Worm (Caenorhabditis elegans) whole organism, mixed stage, embryonic: ENCODE measurements around the gene F49C12.1.

ENCODE experiments used
- ces-1 ChIP-seq: fragments of 150-350 bp; optimal IDR thresholded peaks from 2 replicates; lab custom pipeline; 2014; ENCODE audit warnings: missing biosample characterization, missing genetic modification reagents, missing genetic modification characterization
- cnd-1 ChIP-seq: fragments of 200-800 bp; sonication (Bioruptor generic); optimal IDR thresholded peaks from 2 replicates; lab custom pipeline; 2018; ENCODE audit warnings: mild to moderate bottlenecking, missing genetic modification characterization, missing compliant biosample characterization
- elt-1 ChIP-seq: sonication (generic microtip); optimal IDR thresholded peaks from 2 replicates; lab custom pipeline; 2017; ENCODE audit warnings: missing genetic modification characterization, mild to moderate bottlenecking, missing compliant biosample characterization, antibody characterized with exemption, moderate library complexity, borderline replicate concordance; ENCODE audit not compliant: insufficient read depth
- flh-1 ChIP-seq: fragments of 200-800 bp; sonication (Bioruptor generic); optimal IDR thresholded peaks from 2 replicates; lab custom pipeline; 2018; ENCODE audit warnings: mild to moderate bottlenecking, missing genetic modification characterization, moderate library complexity, missing compliant biosample characterization
- lin-13 ChIP-seq: fragments of 150-350 bp; optimal IDR thresholded peaks from 2 replicates; lab custom pipeline; 2014; ENCODE audit warnings: missing biosample characterization, missing genetic modification characterization
- lsy-2 ChIP-seq: fragments of 150-350 bp; optimal IDR thresholded peaks from 2 replicates; lab custom pipeline; 2014; ENCODE audit warnings: missing biosample characterization, missing genetic modification characterization
- mep-1 ChIP-seq: fragments of 150-350 bp; optimal IDR thresholded peaks from 2 replicates; lab custom pipeline; 2017; ENCODE audit warnings: missing biosample characterization, missing genetic modification reagents, missing genetic modification characterization, inconsistent platforms
- nhr-237 ChIP-seq: fragments of 150-350 bp; optimal IDR thresholded peaks from 2 replicates; lab custom pipeline; 2014; ENCODE audit warnings: missing biosample characterization, missing genetic modification characterization
- nhr-76 ChIP-seq: sonication (generic microtip); optimal IDR thresholded peaks from 2 replicates; lab custom pipeline; 2017; ENCODE audit warnings: missing biosample characterization, missing genetic modification characterization
- pha-4 ChIP-seq: fragments of 150-350 bp; optimal IDR thresholded peaks from 2 replicates; lab custom pipeline; 2018; ENCODE audit warnings: missing biosample characterization, missing genetic modification reagents, missing genetic modification characterization
- snpc-4 ChIP-seq: fragments of 150-350 bp; optimal IDR thresholded peaks from 2 replicates; lab custom pipeline; 2014; ENCODE audit warnings: missing biosample characterization, missing genetic modification characterization
- unc-39 ChIP-seq: fragments of 150-350 bp; optimal IDR thresholded peaks from 2 replicates; lab custom pipeline; 2014; ENCODE audit warnings: missing biosample characterization, missing genetic modification characterization
- unc-62 ChIP-seq: fragments of 150-350 bp; optimal IDR thresholded peaks from 2 replicates; lab custom pipeline; 2014; ENCODE audit warnings: missing biosample characterization, missing genetic modification reagents, missing genetic modification characterization
- ztf-11 ChIP-seq: fragments of 150-350 bp; optimal IDR thresholded peaks from 2 replicates; lab custom pipeline; 2014; ENCODE audit warnings: missing biosample characterization, missing genetic modification characterization

ce11 chrIV:9308975-9309374 is 12.8 kb upstream of the F49C12.1 start, which contains the start of gene F49C12.6:
- no peak for TF ChIP-seq mep-1 (tag; lab: Kevin White, UChicago)
- TF ChIP-seq unc-62 (GFP tag; lab: Kevin White, UChicago), result no peak
- no peak for TF ChIP-seq ztf-11 (tag; lab: Kevin White, UChicago)
- no peak for TF ChIP-seq lin-13 (tag; lab: Kevin White, UChicago)
- TF ChIP-seq nhr-76, result no peak
- no peak for TF ChIP-seq unc-39 (tag; lab: Kevin White, UChicago)
- no peak for TF ChIP-seq cnd-1 (tag; lab: Kevin White, UChicago)
- no peak for TF ChIP-seq elt-1 (tag; lab: Kevin White, UChicago)
- no peak for TF ChIP-seq nhr-237 (tag; lab: Kevin White, UChicago)
- TF ChIP-seq lsy-2 (tag; lab: Kevin White, UChicago), result no peak
- no peak for TF ChIP-seq snpc-4 (tag; lab: Kevin White, UChicago)
- no peak for TF ChIP-seq pha-4 (tag; lab: Kevin White, UChicago)
- TF ChIP-seq flh-1 (GFP tag; lab: Kevin White, UChicago), result no peak
- TF ChIP-seq ces-1 (GFP tag; lab: Kevin White, UChicago), result no peak
